Worm (Caenorhabditis elegans): Measurements from ENCODE around the gene aat-1.

DNA sequence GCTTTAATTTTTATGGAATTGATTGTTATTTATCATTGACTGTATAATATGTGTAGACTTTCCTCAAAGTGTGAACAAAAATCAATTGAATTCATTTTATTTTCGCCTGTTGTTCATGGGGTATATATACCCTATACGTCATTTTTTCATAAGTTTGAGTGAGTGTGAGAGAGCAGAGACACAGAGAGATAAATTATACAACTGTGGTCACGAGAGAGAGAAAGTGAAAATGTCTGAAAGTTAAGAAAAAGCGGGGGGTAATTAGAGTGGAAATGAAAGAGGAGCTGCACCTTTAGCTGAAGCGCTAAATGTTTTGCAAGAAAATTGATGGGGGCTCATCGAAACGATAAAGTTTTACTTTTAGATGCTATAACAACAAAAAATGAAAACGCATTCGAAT lies 24.3 kb upstream of the aat-1 start:
- TF ChIP-seq him-1 (tag; optimal IDR thresholded peaks at IDR 0.05) (no peak), dao-5 (tag; optimal IDR thresholded peaks at IDR 0.05) (no peak), W03F9.2 (tag; optimal IDR thresholded peaks at IDR 0.05) (no peak)
